Worm (Caenorhabditis elegans): ENCODE measurements around the gene Y38F1A.2.

Gene Y38F1A.2

DNA sequence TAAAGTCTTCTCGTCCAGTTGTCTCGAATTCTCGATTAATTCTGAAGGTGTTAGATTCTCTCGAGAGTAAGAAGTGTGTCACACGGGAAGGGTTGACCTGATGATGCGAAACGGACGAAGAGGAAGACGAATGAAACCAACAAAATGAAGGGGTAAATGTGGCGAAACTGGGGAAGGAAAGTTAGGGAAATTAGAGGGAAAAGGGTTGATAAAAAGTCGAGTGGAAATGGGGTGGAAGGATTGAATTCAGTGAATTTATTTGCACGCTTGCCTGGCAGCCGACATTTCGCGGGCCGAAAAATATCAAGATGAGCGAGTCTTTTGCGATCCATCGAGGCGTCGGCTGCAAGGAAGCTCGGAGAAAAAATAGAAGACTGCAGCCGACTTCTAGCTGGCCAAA, 6.6 kb upstream of the Y38F1A.2 start, which contains the start of gene F58G1.7:
Gene F58G1.7, minus strand, starts transcription at position 101 of the 400 bp plus-strand sequence.
- no peak for TF ChIP-seq snpc-4 (tag; optimal IDR thresholded peaks at IDR 0.05)
- no peak for TF ChIP-seq nhr-12 (tag; optimal IDR thresholded peaks at IDR 0.05)
- no peak for TF ChIP-seq bed-3 (GFP tag; optimal IDR thresholded peaks at IDR 0.05)
- no peak for TF ChIP-seq ztf-11 (tag; optimal IDR thresholded peaks at IDR 0.05)
- TF ChIP-seq elt-3 (tag; optimal IDR thresholded peaks at IDR 0.05) = no peak
- TF ChIP-seq nhr-76 (tag; optimal IDR thresholded peaks at IDR 0.05) = no peak
- TF ChIP-seq ceh-83 (GFP tag; optimal IDR thresholded peaks at IDR 0.05) = no peak

DNA sequence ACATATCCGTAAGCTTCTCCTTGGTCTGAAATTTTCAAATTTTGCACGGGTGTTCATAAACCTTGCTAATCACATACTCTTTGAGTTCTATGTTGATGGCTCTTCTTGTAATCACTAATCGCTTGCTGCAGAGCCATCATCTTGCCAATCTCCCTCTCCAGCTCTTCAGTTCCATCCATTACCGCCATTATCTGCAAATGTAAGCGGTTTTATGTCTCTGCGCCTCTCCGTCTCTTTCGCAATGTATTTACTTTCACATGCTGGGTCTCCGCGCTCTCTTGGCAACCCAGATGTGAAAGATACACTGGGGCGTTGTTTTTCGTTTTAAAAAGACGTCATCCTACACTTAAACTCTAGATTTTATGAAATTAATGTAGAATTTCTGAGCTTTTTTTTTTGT, 1.5 kb upstream of the Y38F1A.2 start:
- peak; percentile 54 for TF ChIP-seq unc-120 (tag; optimal IDR thresholded peaks at IDR 0.05; ENCODE audit: poor library complexity, severe bottlenecking)
- TF ChIP-seq unc-62 (GFP tag; optimal IDR thresholded peaks at IDR 0.05) = peak; percentile 34
- TF ChIP-seq tbx-8 (GFP tag; optimal IDR thresholded peaks at IDR 0.05) = no peak
- TF ChIP-seq snpc-4 (tag; optimal IDR thresholded peaks at IDR 0.05) = no peak
- TF ChIP-seq sptf-1 (tag; optimal IDR thresholded peaks at IDR 0.05) = no peak
- TF ChIP-seq elt-1 (tag; optimal IDR thresholded peaks at IDR 0.05; ENCODE audit: borderline replicate concordance, insufficient read depth) = peak; percentile 24
- peak; percentile 24 for TF ChIP-seq lsy-2 (tag; optimal IDR thresholded peaks at IDR 0.05)
- no peak for TF ChIP-seq drap-1 (GFP tag; optimal IDR thresholded peaks at IDR 0.05)
- no peak for TF ChIP-seq mls-2 (tag; optimal IDR thresholded peaks at IDR 0.05)
- TF ChIP-seq M03D4.4 (tag; optimal IDR thresholded peaks at IDR 0.05) = no peak
- peak; percentile 61 for TF ChIP-seq pha-4 (tag; optimal IDR thresholded peaks at IDR 0.05)
- TF ChIP-seq cnd-1 (tag; optimal IDR thresholded peaks at IDR 0.05) = no peak
- no peak for TF ChIP-seq flh-1 (GFP tag; optimal IDR thresholded peaks at IDR 0.05)
- no peak for TF ChIP-seq bed-3 (GFP tag; optimal IDR thresholded peaks at IDR 0.05)
- no peak for TF ChIP-seq mep-1 (tag; optimal IDR thresholded peaks at IDR 0.05)
- peak; percentile 77 for TF ChIP-seq ham-2 (GFP tag; optimal IDR thresholded peaks at IDR 0.05)
- no peak for TF ChIP-seq ceh-43 (GFP tag; optimal IDR thresholded peaks at IDR 0.05)
- no peak for TF ChIP-seq zip-8 (tag; optimal IDR thresholded peaks at IDR 0.05)
- TF ChIP-seq ces-1 (GFP tag; optimal IDR thresholded peaks at IDR 0.05) = peak; percentile 52
- no peak for TF ChIP-seq nhr-12 (tag; optimal IDR thresholded peaks at IDR 0.05)
- TF ChIP-seq ceh-39 (tag; optimal IDR thresholded peaks at IDR 0.05) = no peak
- TF ChIP-seq elt-3 (tag; optimal IDR thresholded peaks at IDR 0.05) = no peak
- TF ChIP-seq hlh-1 (tag; optimal IDR thresholded peaks at IDR 0.05) = peak; percentile 1

DNA sequence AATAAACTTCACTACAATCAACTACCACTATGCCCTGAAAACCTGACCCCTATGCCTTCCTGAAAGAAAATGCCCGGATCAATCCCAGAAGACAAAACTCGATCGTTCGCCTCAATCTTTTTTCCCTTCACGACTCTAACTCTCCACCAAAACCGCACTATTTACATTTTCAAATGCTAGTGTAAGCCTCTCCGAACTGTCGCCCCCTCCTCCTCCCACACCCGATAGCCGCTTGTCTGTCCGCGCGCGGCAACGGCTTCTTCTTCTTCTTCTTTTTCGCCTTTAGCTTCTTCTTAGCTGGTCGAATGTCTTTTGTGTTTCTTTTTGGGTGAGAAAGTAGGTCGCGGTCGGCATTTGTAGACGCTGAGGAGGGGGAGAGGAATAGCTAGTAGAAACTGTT, 5.4 kb downstream of the Y38F1A.2 start:
- TF ChIP-seq ham-2 (GFP tag; optimal IDR thresholded peaks at IDR 0.05) (peak; percentile 81), M03D4.4 (tag; optimal IDR thresholded peaks at IDR 0.05) (no peak)

DNA sequence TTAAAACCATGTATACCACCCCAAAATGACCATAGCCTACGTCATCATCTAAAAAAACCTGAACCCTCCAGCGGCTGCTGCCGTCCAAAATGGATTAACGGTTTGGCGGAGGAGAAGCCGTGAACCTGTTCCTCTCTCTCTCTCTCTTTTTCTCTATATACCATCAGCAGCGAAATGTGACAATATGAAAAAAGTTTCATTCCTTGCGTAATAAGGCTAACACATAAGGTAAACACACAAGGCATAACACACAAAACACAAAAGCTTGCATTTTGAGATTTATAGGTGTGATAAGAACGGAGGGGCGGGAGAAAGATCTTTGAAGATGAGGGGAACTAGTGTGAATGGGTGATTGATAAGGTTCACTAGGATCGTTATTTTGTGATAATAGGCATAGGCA, 6.5 kb downstream of the Y38F1A.2 start:
- TF ChIP-seq unc-120 (tag; optimal IDR thresholded peaks at IDR 0.05; ENCODE audit: poor library complexity, severe bottlenecking) = no peak
- no peak for TF ChIP-seq hlh-1 (tag; optimal IDR thresholded peaks at IDR 0.05)
- TF ChIP-seq mab-5 (tag; optimal IDR thresholded peaks at IDR 0.05) = no peak
- TF ChIP-seq lin-32 (GFP tag; optimal IDR thresholded peaks at IDR 0.05) = no peak
- no peak for TF ChIP-seq pha-4 (tag; optimal IDR thresholded peaks at IDR 0.05)
- TF ChIP-seq ceh-39 (tag; optimal IDR thresholded peaks at IDR 0.05) = no peak

DNA sequence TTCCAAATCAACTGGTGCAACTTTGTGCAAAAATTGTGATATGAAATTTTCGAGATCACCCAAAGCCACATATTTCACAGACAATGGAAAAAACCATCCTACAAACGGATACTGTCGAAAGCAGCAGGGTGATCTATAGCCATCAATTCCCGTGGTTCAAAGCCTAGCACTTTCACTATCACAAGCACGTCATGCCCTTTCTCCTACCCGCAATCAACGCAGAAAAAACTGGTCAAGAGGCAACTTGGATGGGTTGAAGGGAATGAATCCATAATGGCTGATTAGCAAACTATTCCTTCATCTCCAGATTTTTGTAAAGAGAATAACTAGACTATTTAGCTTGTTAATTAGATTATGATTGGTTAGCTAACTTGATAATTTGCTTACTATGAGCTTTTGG, 7.0 kb downstream of the Y38F1A.2 start:
- TF ChIP-seq blmp-1 (tag; optimal IDR thresholded peaks at IDR 0.05) = no peak
- no peak for TF ChIP-seq unc-62 (GFP tag; optimal IDR thresholded peaks at IDR 0.05)
- no peak for TF ChIP-seq lin-32 (GFP tag; optimal IDR thresholded peaks at IDR 0.05)
- TF ChIP-seq bed-3 (GFP tag; optimal IDR thresholded peaks at IDR 0.05) = no peak
- no peak for TF ChIP-seq ceh-83 (GFP tag; optimal IDR thresholded peaks at IDR 0.05)

DNA sequence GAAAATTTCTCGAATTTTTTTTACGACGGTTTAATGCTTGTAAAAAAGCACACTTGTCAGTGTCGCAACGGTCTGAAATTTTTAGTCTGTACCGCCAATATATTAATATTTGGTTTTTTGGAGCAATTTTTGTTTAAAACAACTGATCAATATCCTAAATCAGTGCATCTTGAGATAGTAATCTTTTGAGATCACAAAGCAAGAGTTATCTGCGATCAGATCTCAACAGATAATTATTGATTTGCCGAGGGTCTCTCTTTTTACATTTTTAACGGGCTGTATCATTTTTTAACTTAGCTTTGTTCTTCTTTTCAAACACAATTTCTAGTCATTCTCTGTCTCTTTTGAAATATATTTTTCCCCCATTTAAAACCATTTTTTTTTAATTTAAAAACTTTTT, 10.4 kb downstream of the Y38F1A.2 start:
- TF ChIP-seq unc-120 (tag; optimal IDR thresholded peaks at IDR 0.05; ENCODE audit: poor library complexity, severe bottlenecking) (no peak), nhr-12 (tag; optimal IDR thresholded peaks at IDR 0.05) (no peak), elt-1 (tag; optimal IDR thresholded peaks at IDR 0.05; ENCODE audit: borderline replicate concordance, insufficient read depth) (peak; percentile 90), unc-62 (GFP tag; optimal IDR thresholded peaks at IDR 0.05) (no peak)

DNA sequence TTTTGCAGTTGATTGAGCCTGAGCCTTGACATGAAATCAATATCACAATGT, 10.6 kb downstream of the Y38F1A.2 start, which contains the start of gene ptr-18:
Gene ptr-18, plus strand, starts transcription at position 9 of the 51 bp plus-strand sequence.
- no peak for TF ChIP-seq elt-3 (tag; optimal IDR thresholded peaks at IDR 0.05)
- no peak for TF ChIP-seq blmp-1 (tag; optimal IDR thresholded peaks at IDR 0.05)
- TF ChIP-seq flh-1 (GFP tag; optimal IDR thresholded peaks at IDR 0.05) = no peak
- no peak for TF ChIP-seq ham-2 (GFP tag; optimal IDR thresholded peaks at IDR 0.05)
- TF ChIP-seq mls-2 (tag; optimal IDR thresholded peaks at IDR 0.05) = no peak
- TF ChIP-seq nhr-2 (tag; optimal IDR thresholded peaks at IDR 0.05) = no peak
- no peak for TF ChIP-seq lsy-2 (tag; optimal IDR thresholded peaks at IDR 0.05)
- TF ChIP-seq drap-1 (GFP tag; optimal IDR thresholded peaks at IDR 0.05) = no peak
- TF ChIP-seq unc-120 (tag; optimal IDR thresholded peaks at IDR 0.05; ENCODE audit: poor library complexity, severe bottlenecking) = no peak
- TF ChIP-seq cnd-1 (tag; optimal IDR thresholded peaks at IDR 0.05) = no peak
